Fruit fly (Drosophila melanogaster) whole organism, adult: ENCODE results near the gene CG5969.
A peak's percentile ranks its signal among the peaks of the same experiment; 100 is the strongest.

Source experiments
- CG14711 ChIP-seq: fragments of 200-800 bp; sonication (Bioruptor generic); optimal IDR thresholded peaks from 2 replicates; lab custom pipeline; 2018; ENCODE audit warnings: missing biosample characterization, mild to moderate bottlenecking, missing genetic modification characterization, moderate library complexity
- CG33017 ChIP-seq: fragments of 200-800 bp; sonication (Bioruptor generic); optimal IDR thresholded peaks from 2 replicates; lab custom pipeline; 2018; ENCODE audit warnings: missing biosample characterization, mild to moderate bottlenecking, missing genetic modification characterization, moderate library complexity
- CG5204 ChIP-seq: fragments of 200-800 bp; sonication (Bioruptor generic); optimal IDR thresholded peaks from 2 replicates; lab custom pipeline; 2016; ENCODE audit warnings: missing biosample characterization, missing genetic modification characterization
- CG7101 ChIP-seq: fragments of 200-800 bp; sonication (Bioruptor generic); optimal IDR thresholded peaks from 2 replicates; lab custom pipeline; 2018; ENCODE audit warnings: missing biosample characterization, mild to moderate bottlenecking, missing genetic modification characterization, moderate library complexity
- Clk ChIP-seq: fragments of 200-800 bp; sonication (Bioruptor generic); optimal IDR thresholded peaks from 2 replicates; lab custom pipeline; 2017; ENCODE audit warnings: missing biosample characterization, missing genetic modification characterization
- Hr96 ChIP-seq: fragments of 200-800 bp; sonication (Bioruptor generic); optimal IDR thresholded peaks from 2 replicates; lab custom pipeline; 2016; ENCODE audit warnings: missing biosample characterization, missing genetic modification characterization
- kay ChIP-seq: fragments of 200-800 bp; sonication (Bioruptor generic); peaks from one replicate; lab custom pipeline; 2016; ENCODE audit warnings: missing biosample characterization, missing genetic modification characterization, borderline replicate concordance
- tj ChIP-seq: fragments of 200-800 bp; sonication (Bioruptor generic); optimal IDR thresholded peaks from 3 replicates; lab custom pipeline; 2017; ENCODE audit warnings: missing biosample characterization, mild to moderate bottlenecking, missing genetic modification characterization, moderate library complexity
- toe ChIP-seq: fragments of 200-800 bp; sonication (Bioruptor generic); optimal IDR thresholded peaks from 2 replicates; lab custom pipeline; 2016; ENCODE audit warnings: missing biosample characterization, missing genetic modification characterization

- TF ChIP-seq CG14711 (tag; lab: Kevin White, UChicago): peak; percentile 18
- no peak for TF ChIP-seq CG5204 (GFP tag; lab: Kevin White, UChicago)
- TF ChIP-seq Hr96: no peak
- no peak for TF ChIP-seq CG33017
- TF ChIP-seq CG7101: no peak
- TF ChIP-seq toe (GFP tag; lab: Kevin White, UChicago): no peak
- TF ChIP-seq Clk (GFP tag; lab: Kevin White, UChicago): no peak
- TF ChIP-seq kay (GFP tag; lab: Kevin White, UChicago): no peak
- TF ChIP-seq tj: no peak
These were observed 31.7 kb upstream of the CG5969 start, which contains the start of gene CG5910 for dm6 chr3L:20441632-20442469.
